Worm (Caenorhabditis elegans) whole organism, L2 larva: ENCODE data around the gene C13G3.1.

ENCODE experiments used
- C34F6.9 ChIP-seq: fragments of 150-350 bp; optimal IDR thresholded peaks from 2 replicates; lab custom pipeline; 2014; ENCODE audit warnings: missing biosample characterization, missing genetic modification characterization
- F13H6.1 ChIP-seq: sonication (generic microtip); optimal IDR thresholded peaks from 2 replicates; lab custom pipeline; 2016; ENCODE audit warnings: missing genetic modification characterization, missing compliant biosample characterization
- R02D3.7 ChIP-seq: fragments of 150-350 bp; optimal IDR thresholded peaks from 2 replicates; lab custom pipeline; 2014; ENCODE audit warnings: missing biosample characterization, missing genetic modification characterization
- alr-1 ChIP-seq: fragments of 150-350 bp; optimal IDR thresholded peaks from 2 replicates; lab custom pipeline; 2014; ENCODE audit warnings: missing biosample characterization, missing genetic modification characterization
- aly-2 ChIP-seq: fragments of 150-350 bp; optimal IDR thresholded peaks from 2 replicates; lab custom pipeline; 2014; ENCODE audit warnings: missing biosample characterization, missing genetic modification characterization
- ama-1 ChIP-seq: fragments of 150-350 bp; optimal IDR thresholded peaks from 2 replicates; lab custom pipeline; 2018; ENCODE audit warnings: inconsistent platforms
- blmp-1 ChIP-seq: sonication (generic microtip); optimal IDR thresholded peaks from 2 replicates; lab custom pipeline; 2017; ENCODE audit warnings: missing genetic modification characterization, mild to moderate bottlenecking, missing compliant biosample characterization, antibody characterized with exemption, moderate library complexity; ENCODE audit not compliant: insufficient read depth
- ceh-16 ChIP-seq: fragments of 150-350 bp; optimal IDR thresholded peaks from 2 replicates; lab custom pipeline; 2014; ENCODE audit warnings: missing biosample characterization, missing genetic modification characterization
- crh-2 ChIP-seq: sonication (generic microtip); optimal IDR thresholded peaks from 2 replicates; lab custom pipeline; 2017; ENCODE audit warnings: missing biosample characterization, missing genetic modification characterization
- egl-27 ChIP-seq: sonication (generic microtip); optimal IDR thresholded peaks from 3 replicates; lab custom pipeline; 2017; ENCODE audit warnings: missing biosample characterization, missing genetic modification reagents, missing genetic modification characterization
- elt-1 ChIP-seq: fragments of 150-350 bp; optimal IDR thresholded peaks from 2 replicates; lab custom pipeline; 2014; ENCODE audit warnings: missing biosample characterization, missing genetic modification characterization
- elt-3 ChIP-seq: sonication (generic microtip); optimal IDR thresholded peaks from 2 replicates; lab custom pipeline; 2017; ENCODE audit warnings: missing biosample characterization, missing genetic modification characterization
- lin-11 ChIP-seq: fragments of 150-350 bp; sonication (generic microtip); optimal IDR thresholded peaks from 2 replicates; lab custom pipeline; 2014; ENCODE audit warnings: missing biosample characterization, missing genetic modification characterization, inconsistent platforms, mixed read lengths
- lin-39 ChIP-seq: fragments of 150-350 bp; optimal IDR thresholded peaks from 2 replicates; lab custom pipeline; 2014; ENCODE audit warnings: missing biosample characterization, missing genetic modification reagents, missing genetic modification characterization
- lsy-2 ChIP-seq, 2 experiments: fragments of 150-350 bp in 1 of 2; sonication (generic microtip) in 1 of 2; optimal IDR thresholded peaks; 2 replicates each; lab custom pipeline; 2014 to 2017; ENCODE audit warnings: missing biosample characterization in 2 of 2, missing genetic modification characterization in 2 of 2
- mab-5 ChIP-seq: fragments of 150-350 bp; optimal IDR thresholded peaks from 2 replicates; lab custom pipeline; 2014; ENCODE audit warnings: missing biosample characterization, missing genetic modification characterization
- mbf-1 ChIP-seq: sonication (generic microtip); optimal IDR thresholded peaks from 2 replicates; lab custom pipeline; 2017; ENCODE audit warnings: missing biosample characterization, missing genetic modification characterization
- mdl-1 ChIP-seq, 2 experiments: fragments of 150-350 bp in 1 of 2; sonication (generic microtip) in 1 of 2; optimal IDR thresholded peaks; 2 replicates each; lab custom pipeline; 2017; ENCODE audit warnings: missing biosample characterization in 2 of 2, missing genetic modification characterization in 2 of 2
- nhr-10 ChIP-seq: sonication (generic microtip); optimal IDR thresholded peaks from 2 replicates; lab custom pipeline; 2017; ENCODE audit warnings: missing biosample characterization, missing genetic modification characterization
- nhr-11 ChIP-seq: fragments of 150-350 bp; optimal IDR thresholded peaks from 2 replicates; lab custom pipeline; 2014; ENCODE audit warnings: missing biosample characterization, missing genetic modification characterization
- nhr-12 ChIP-seq: fragments of 150-350 bp; optimal IDR thresholded peaks from 2 replicates; lab custom pipeline; 2014; ENCODE audit warnings: missing biosample characterization, missing genetic modification characterization
- nhr-21 ChIP-seq: fragments of 150-350 bp; optimal IDR thresholded peaks from 2 replicates; lab custom pipeline; 2014; ENCODE audit warnings: missing biosample characterization, missing genetic modification characterization
- nhr-23 ChIP-seq: fragments of 150-350 bp; optimal IDR thresholded peaks from 2 replicates; lab custom pipeline; 2014; ENCODE audit warnings: missing biosample characterization, missing genetic modification reagents, missing genetic modification characterization
- nhr-6 ChIP-seq: fragments of 150-350 bp; optimal IDR thresholded peaks from 2 replicates; lab custom pipeline; 2014; ENCODE audit warnings: missing biosample characterization, missing genetic modification characterization
- peb-1 ChIP-seq: fragments of 150-350 bp; optimal IDR thresholded peaks from 2 replicates; lab custom pipeline; 2014; ENCODE audit warnings: missing biosample characterization, missing genetic modification characterization
- skn-1 ChIP-seq: sonication (generic microtip); optimal IDR thresholded peaks from 2 replicates; lab custom pipeline; 2017; ENCODE audit warnings: missing biosample characterization, missing genetic modification characterization
- sma-3 ChIP-seq: sonication (generic microtip); optimal IDR thresholded peaks from 2 replicates; lab custom pipeline; 2016; ENCODE audit warnings: missing genetic modification reagents, missing genetic modification characterization, missing compliant biosample characterization
- sma-9 ChIP-seq, 2 experiments: fragments of 150-350 bp in 1 of 2; sonication (generic microtip) in 1 of 2; optimal IDR thresholded peaks; 2 replicates each; lab custom pipeline; 2014 to 2016; ENCODE audit warnings: missing genetic modification characterization in 2 of 2, mild to moderate bottlenecking in 1 of 2, missing biosample characterization in 1 of 2, missing compliant biosample characterization in 1 of 2, missing genetic modification reagents in 1 of 2, moderate library complexity in 1 of 2
- snpc-4 ChIP-seq: fragments of 150-350 bp; optimal IDR thresholded peaks from 2 replicates; lab custom pipeline; 2014; ENCODE audit warnings: missing biosample characterization, missing genetic modification characterization
- unc-55 ChIP-seq: fragments of 150-350 bp; sonication (generic microtip); optimal IDR thresholded peaks from 3 replicates; lab custom pipeline; 2014; ENCODE audit warnings: missing biosample characterization, missing genetic modification reagents, missing genetic modification characterization
- ztf-1 ChIP-seq: fragments of 200-800 bp; sonication (Bioruptor generic); conservative IDR thresholded peaks from 2 replicates; pipeline ENCODE4 v1.3.6; 2022; ENCODE audit warnings: missing genetic modification characterization, missing compliant biosample characterization
- ztf-11 ChIP-seq: sonication (generic microtip); optimal IDR thresholded peaks from 2 replicates; lab custom pipeline; 2017; ENCODE audit warnings: missing biosample characterization, missing genetic modification characterization
- ztf-4 ChIP-seq: fragments of 150-350 bp; optimal IDR thresholded peaks from 2 replicates; lab custom pipeline; 2014; ENCODE audit warnings: missing biosample characterization, missing genetic modification characterization

C13G3.1 gene

DNA sequence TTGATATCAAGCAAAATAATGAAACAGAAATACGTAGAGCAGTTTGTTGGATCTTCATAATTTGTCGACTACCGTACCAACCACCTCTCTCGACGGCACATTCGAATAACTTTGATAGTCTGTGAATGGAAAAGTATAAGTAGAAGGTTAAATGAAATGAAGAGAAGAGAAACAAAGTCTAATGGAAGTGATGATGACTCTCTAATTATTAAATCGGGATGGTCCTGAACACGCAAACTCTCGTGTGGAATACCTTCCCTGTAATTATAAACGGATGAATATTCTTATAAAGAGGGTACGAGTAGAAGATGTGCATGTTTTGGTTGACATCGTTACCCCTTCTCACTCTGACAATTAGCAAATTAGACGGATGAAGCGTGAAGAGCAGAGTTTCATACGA, 10.6 kb upstream of the C13G3.1 start, which contains the start of the genes C13G3.12 and hot-6:
TSS of gene C13G3.12 (minus strand) at position 101 of the 400 bp plus-strand sequence.
TSS of gene hot-6 (minus strand) at position 121 of the 400 bp plus-strand sequence.
- TF ChIP-seq unc-55 (GFP tag; lab: Kevin White, UChicago) (no peak), lin-39 (tag; lab: Kevin White, UChicago) (no peak)

ce11 chrV:11016846-11017553, 4.7 kb upstream of the C13G3.1 start:
- TF ChIP-seq mdl-1 (tag; optimal IDR thresholded peaks at IDR 0.05; lab: Kevin White, UChicago) (no peak), sma-9 (GFP tag; optimal IDR thresholded peaks at IDR 0.05; lab: Kevin White, UChicago) (peak; percentile 69), sma-9 (tag; optimal IDR thresholded peaks at IDR 0.05; lab: Kevin White, UChicago) (no peak), ztf-1 (no peak), elt-1 (tag; lab: Kevin White, UChicago) (no peak), sma-3 (GFP tag; lab: Kevin White, UChicago) (peak; percentile 57)

- TF ChIP-seq lsy-2 (tag; optimal IDR thresholded peaks at IDR 0.05; lab: Kevin White, UChicago) (no peak), nhr-12 (tag; lab: Kevin White, UChicago) (no peak), R02D3.7 (tag; lab: Kevin White, UChicago) (no peak), F13H6.1 (tag; lab: Kevin White, UChicago) (no peak), ztf-4 (tag; lab: Kevin White, UChicago) (no peak), skn-1 (tag; lab: Kevin White, UChicago) (no peak), ztf-11 (tag; lab: Kevin White, UChicago) (no peak), peb-1 (tag; lab: Kevin White, UChicago) (no peak), lin-11 (no peak), alr-1 (tag; lab: Kevin White, UChicago) (no peak), nhr-23 (tag; lab: Kevin White, UChicago) (no peak), nhr-6 (tag; lab: Kevin White, UChicago) (no peak), crh-2 (tag; lab: Kevin White, UChicago) (no peak), nhr-10 (no peak), sma-9 (GFP tag; optimal IDR thresholded peaks at IDR 0.05; lab: Kevin White, UChicago) (no peak), sma-9 (tag; optimal IDR thresholded peaks at IDR 0.05; lab: Kevin White, UChicago) (no peak)
Observed at ce11 chrV:11014758-11015157, 2.5 kb upstream of the C13G3.1 start.

DNA sequence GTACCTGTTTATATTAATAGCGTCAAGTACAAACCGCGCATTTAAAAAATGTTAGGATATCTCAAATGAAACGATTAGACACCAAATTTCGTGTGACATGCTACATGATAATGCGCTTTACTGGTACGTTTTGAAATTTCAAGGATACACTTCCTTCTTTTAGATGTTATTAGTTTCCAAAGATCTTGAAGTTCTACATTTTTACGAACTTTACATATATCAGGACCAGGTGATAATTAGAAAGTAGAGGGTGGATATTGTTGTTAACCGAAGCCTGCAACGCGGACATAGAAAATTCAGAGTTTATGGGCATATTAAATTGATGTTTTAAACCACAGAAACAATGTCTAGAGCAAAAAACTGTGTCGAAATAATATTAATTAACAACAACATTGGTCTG, 914 bp upstream of the C13G3.1 start:
- TF ChIP-seq nhr-12 (tag; lab: Kevin White, UChicago) (no peak), ceh-16 (tag; lab: Kevin White, UChicago) (no peak), ztf-4 (tag; lab: Kevin White, UChicago) (no peak), egl-27 (tag; lab: Kevin White, UChicago) (no peak), skn-1 (tag; lab: Kevin White, UChicago) (no peak), mbf-1 (tag; lab: Kevin White, UChicago) (no peak), nhr-11 (no peak), blmp-1 (no peak), C34F6.9 (tag; lab: Kevin White, UChicago) (no peak), aly-2 (tag; lab: Kevin White, UChicago) (no peak), ama-1 (lab: Kevin White, UChicago) (no peak), nhr-23 (tag; lab: Kevin White, UChicago) (no peak), F13H6.1 (tag; lab: Kevin White, UChicago) (no peak), mab-5 (tag; lab: Kevin White, UChicago) (no peak), nhr-21 (tag; lab: Kevin White, UChicago) (no peak), snpc-4 (tag; lab: Kevin White, UChicago) (no peak), elt-3 (tag; lab: Kevin White, UChicago) (no peak)

DNA sequence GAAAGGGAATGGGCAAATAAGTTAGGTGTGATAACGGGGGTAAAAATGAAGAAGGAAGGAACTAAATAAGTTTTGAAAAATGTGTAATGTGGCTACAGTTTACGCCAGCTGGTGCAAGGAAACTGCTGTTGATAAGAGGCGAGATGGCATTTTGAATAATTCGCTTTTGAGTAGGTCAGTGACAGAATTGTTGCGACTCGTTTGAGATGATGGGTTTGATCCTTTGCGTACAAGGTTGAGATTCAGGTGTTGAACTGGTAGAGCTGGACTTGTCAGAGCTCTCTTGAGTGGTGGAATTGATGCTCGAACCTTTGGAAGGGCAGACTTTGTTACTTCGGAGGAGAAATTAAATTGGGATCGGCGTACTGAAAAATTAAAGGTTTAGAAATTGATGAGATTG, 458 bp downstream of the C13G3.1 start:
- TF ChIP-seq snpc-4 (tag; lab: Kevin White, UChicago) = no peak
- no peak for TF ChIP-seq mdl-1 (tag; optimal IDR thresholded peaks at IDR 0.05; lab: Kevin White, UChicago)
